Worm (Caenorhabditis elegans): ENCODE data around the gene agmo-1.
A peak's percentile ranks its signal among the peaks of the same experiment; 100 is the strongest.

Gene agmo-1

DNA sequence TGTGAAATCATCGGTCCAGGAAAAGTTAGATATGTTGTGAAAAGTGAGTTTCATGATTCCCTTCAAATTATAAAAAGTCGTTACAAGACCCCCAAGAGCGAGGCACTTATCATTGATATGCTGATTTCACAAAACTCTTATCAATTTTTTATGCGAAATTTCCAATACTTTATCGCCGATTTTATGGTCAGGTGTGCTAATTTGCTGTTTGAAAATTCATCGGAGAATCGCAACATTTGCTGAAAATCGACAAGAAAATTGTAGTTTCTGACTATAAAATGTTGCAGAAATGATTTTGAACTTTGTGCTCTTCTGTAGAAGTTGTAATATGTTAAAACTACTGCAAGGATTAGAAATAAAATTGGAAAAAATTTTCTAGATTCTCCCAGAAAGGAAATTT is 33.3 kb upstream of the agmo-1 start:
- TF ChIP-seq mab-5 (tag; optimal IDR thresholded peaks at IDR 0.05) = no peak
- TF ChIP-seq nhr-237 (tag; optimal IDR thresholded peaks at IDR 0.05) = no peak
- TF ChIP-seq lin-13 (tag; optimal IDR thresholded peaks at IDR 0.05) = no peak
- no peak for TF ChIP-seq sptf-1 (tag; optimal IDR thresholded peaks at IDR 0.05)
- no peak for TF ChIP-seq elt-1 (tag; optimal IDR thresholded peaks at IDR 0.05; ENCODE audit: borderline replicate concordance, insufficient read depth)
- no peak for TF ChIP-seq ztf-11 (tag; optimal IDR thresholded peaks at IDR 0.05)
- TF ChIP-seq pha-4 (tag; optimal IDR thresholded peaks at IDR 0.05) = no peak
- no peak for TF ChIP-seq unc-120 (tag; optimal IDR thresholded peaks at IDR 0.05; ENCODE audit: poor library complexity, severe bottlenecking)
- TF ChIP-seq M03D4.4 (tag; optimal IDR thresholded peaks at IDR 0.05) = no peak
- no peak for TF ChIP-seq nhr-28 (tag; optimal IDR thresholded peaks at IDR 0.05)
- TF ChIP-seq elt-3 (tag; optimal IDR thresholded peaks at IDR 0.05) = no peak
- TF ChIP-seq hlh-1 (tag; optimal IDR thresholded peaks at IDR 0.05) = no peak

DNA sequence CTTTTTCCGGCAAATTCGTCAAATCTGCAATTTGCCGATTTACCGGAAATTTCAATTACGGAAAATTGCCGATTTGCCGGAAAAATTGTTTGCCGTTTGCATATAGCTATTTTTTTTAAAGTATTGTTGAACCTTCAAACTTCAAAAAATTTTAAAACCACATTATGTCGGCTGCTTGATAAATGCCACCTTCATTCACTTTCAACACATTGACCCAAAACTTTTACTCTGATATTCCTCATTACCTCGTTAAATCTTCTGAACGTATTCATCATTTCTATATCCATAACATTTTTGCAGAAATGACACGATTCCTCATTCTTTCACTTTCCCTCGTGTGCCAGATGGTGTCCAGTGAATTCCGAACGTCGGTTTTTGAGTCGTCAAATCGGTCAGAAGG is 30.7 kb upstream of the agmo-1 start, which contains the start of gene Y37D8A.3:
Gene Y37D8A.3, plus strand, starts transcription at position 301 of the 400 bp plus-strand sequence.
- TF ChIP-seq nhr-76 (tag; optimal IDR thresholded peaks at IDR 0.05) (no peak), bed-3 (GFP tag; optimal IDR thresholded peaks at IDR 0.05) (no peak), mep-1 (tag; optimal IDR thresholded peaks at IDR 0.05) (no peak), M03D4.4 (tag; optimal IDR thresholded peaks at IDR 0.05) (no peak)

- TF ChIP-seq nhr-237 (tag; optimal IDR thresholded peaks at IDR 0.05) (no peak), ceh-83 (GFP tag; optimal IDR thresholded peaks at IDR 0.05) (no peak), sptf-1 (tag; optimal IDR thresholded peaks at IDR 0.05) (no peak), sem-2 (GFP tag; optimal IDR thresholded peaks at IDR 0.05) (no peak), tbx-8 (GFP tag; optimal IDR thresholded peaks at IDR 0.05) (no peak), mep-1 (tag; optimal IDR thresholded peaks at IDR 0.05) (no peak), flh-1 (GFP tag; optimal IDR thresholded peaks at IDR 0.05) (no peak), ceh-43 (GFP tag; optimal IDR thresholded peaks at IDR 0.05) (no peak), snpc-4 (tag; optimal IDR thresholded peaks at IDR 0.05) (no peak), nhr-28 (tag; optimal IDR thresholded peaks at IDR 0.05) (no peak), M03D4.4 (tag; optimal IDR thresholded peaks at IDR 0.05) (no peak), ceh-39 (tag; optimal IDR thresholded peaks at IDR 0.05) (no peak), nhr-76 (tag; optimal IDR thresholded peaks at IDR 0.05) (no peak), unc-39 (tag; optimal IDR thresholded peaks at IDR 0.05) (no peak), elt-3 (tag; optimal IDR thresholded peaks at IDR 0.05) (no peak), mab-5 (tag; optimal IDR thresholded peaks at IDR 0.05) (no peak)
Observed at ce11 chrIII:12822608-12823261, 24.4 kb upstream of the agmo-1 start.

ce11 chrIII:12821331-12821730 is 23.0 kb upstream of the agmo-1 start:
- peak; percentile 60 for TF ChIP-seq ces-1 (GFP tag; optimal IDR thresholded peaks at IDR 0.05)
- no peak for TF ChIP-seq sptf-1 (tag; optimal IDR thresholded peaks at IDR 0.05)
- no peak for TF ChIP-seq flh-1 (GFP tag; optimal IDR thresholded peaks at IDR 0.05)

ce11 chrIII:12819909-12820308 is 21.5 kb upstream of the agmo-1 start, which contains the start of the genes Y37D8A.2 and Y37D8A.25:
Y37D8A.2 (plus strand) TSS chrIII:12820193.
Y37D8A.25 (minus strand) TSS chrIII:12820253.
- TF ChIP-seq tbx-8 (GFP tag; optimal IDR thresholded peaks at IDR 0.05) (no peak), hlh-1 (tag; optimal IDR thresholded peaks at IDR 0.05) (peak; percentile 81)

ce11 chrIII:12819148-12819547 is 20.8 kb upstream of the agmo-1 start:
- no peak for TF ChIP-seq elt-3 (tag; optimal IDR thresholded peaks at IDR 0.05)
- TF ChIP-seq nhr-2 (tag; optimal IDR thresholded peaks at IDR 0.05) = no peak
- no peak for TF ChIP-seq lin-13 (tag; optimal IDR thresholded peaks at IDR 0.05)

DNA sequence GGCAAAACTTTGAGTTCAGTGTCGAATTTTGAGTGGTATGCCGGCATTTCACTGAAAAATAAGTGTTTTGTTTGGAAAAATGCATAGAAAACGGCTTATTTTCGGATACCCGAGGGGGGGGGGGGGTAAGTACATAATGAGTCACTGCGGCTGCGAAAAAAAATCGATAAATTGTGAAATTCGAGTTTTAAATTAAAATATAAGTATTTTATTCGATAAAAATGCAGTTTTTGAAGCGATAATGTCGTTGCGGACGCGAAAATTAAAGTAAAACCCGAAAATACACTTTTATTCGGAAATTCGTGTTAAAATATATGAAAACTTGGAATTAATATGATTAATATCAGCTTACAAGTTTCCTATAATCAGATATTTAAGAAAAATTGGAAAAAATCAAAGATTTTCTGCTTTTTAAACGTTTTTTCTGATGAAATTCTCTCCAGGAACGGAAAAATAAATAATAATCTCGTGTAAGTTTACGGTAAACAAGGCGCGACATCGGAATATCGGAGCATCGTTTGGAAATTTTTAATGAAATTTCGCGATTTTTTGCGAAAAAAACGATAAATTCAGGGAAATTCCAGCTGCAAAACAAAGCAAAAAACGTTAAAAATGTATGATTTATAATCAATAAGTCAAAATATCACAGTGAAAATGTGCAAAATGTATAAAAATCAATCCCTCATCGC is 19.8 kb upstream of the agmo-1 start, which contains the start of gene arx-5:
Gene arx-5, minus strand, starts transcription at position 51 of the 689 bp plus-strand sequence.
- no peak for TF ChIP-seq nhr-237 (tag; optimal IDR thresholded peaks at IDR 0.05)
- peak; percentile 88 for TF ChIP-seq ces-1 (GFP tag; optimal IDR thresholded peaks at IDR 0.05)
- no peak for TF ChIP-seq ztf-11 (tag; optimal IDR thresholded peaks at IDR 0.05)
- TF ChIP-seq sem-2 (GFP tag; optimal IDR thresholded peaks at IDR 0.05) = no peak
